Fruit fly (Drosophila melanogaster) whole organism, embryonic: Measurements from ENCODE around the gene IKKbeta.

ENCODE experiments used
- Bgb ChIP-seq: fragments of 200-800 bp; sonication (Bioruptor generic); IDR thresholded peaks from 2 replicates; pipeline ENCODE4 v1.3.6; 2022; ENCODE audit warnings: missing biosample characterization, missing genetic modification characterization; ENCODE audit not compliant: partially characterized antibody
- CG11695 ChIP-seq: fragments of 200-800 bp; sonication (Bioruptor generic); IDR thresholded peaks from 3 replicates; pipeline ENCODE4 v1.3.6; 2022; ENCODE audit warnings: missing biosample characterization, missing genetic modification characterization
- CG12219 ChIP-seq: fragments of 200-800 bp; sonication (Bioruptor generic); optimal IDR thresholded peaks from 3 replicates; lab custom pipeline; 2018; ENCODE audit warnings: missing biosample characterization, mild to moderate bottlenecking, missing genetic modification characterization
- CG1603 ChIP-seq: fragments of 200-800 bp; sonication (Bioruptor generic); optimal IDR thresholded peaks from 2 replicates; lab custom pipeline; 2019; ENCODE audit warnings: missing biosample characterization, mild to moderate bottlenecking, missing genetic modification characterization, moderate library complexity
- CG17385 ChIP-seq: fragments of 200-800 bp; sonication (Bioruptor generic); optimal IDR thresholded peaks from 3 replicates; lab custom pipeline; 2018; ENCODE audit warnings: missing biosample characterization, mild to moderate bottlenecking, missing genetic modification characterization
- CG31224 ChIP-seq: fragments of 200-800 bp; sonication (Bioruptor generic); IDR thresholded peaks from 2 replicates; pipeline ENCODE4 v1.3.6; 2022; ENCODE audit warnings: missing biosample characterization, missing genetic modification characterization
- CG4360 ChIP-seq: fragments of 200-800 bp; sonication (Bioruptor generic); IDR thresholded peaks from 2 replicates; pipeline ENCODE4 v1.3.6; 2022; ENCODE audit warnings: missing biosample characterization, missing genetic modification characterization
- CG4730 ChIP-seq: fragments of 200-800 bp; sonication (Bioruptor generic); IDR thresholded peaks from 2 replicates; pipeline ENCODE4 v1.3.6; 2022; ENCODE audit warnings: missing biosample characterization, missing genetic modification characterization
- CG6689 ChIP-seq: fragments of 200-800 bp; sonication (Bioruptor generic); IDR thresholded peaks from 2 replicates; pipeline ENCODE4 v1.3.6; 2022; ENCODE audit warnings: missing biosample characterization, missing genetic modification characterization
- CG6813 ChIP-seq: fragments of 200-800 bp; sonication (Bioruptor generic); optimal IDR thresholded peaks from 2 replicates; lab custom pipeline; 2017; ENCODE audit warnings: missing biosample characterization, missing genetic modification characterization, mild to moderate bottlenecking, moderate library complexity, missing genetic modification reagents
- CG7372 ChIP-seq: fragments of 200-800 bp; sonication (Bioruptor generic); IDR thresholded peaks from 2 replicates; pipeline ENCODE4 v1.3.6; 2022; ENCODE audit warnings: missing biosample characterization, missing genetic modification characterization
- CG7987 ChIP-seq: fragments of 200-800 bp; sonication (Bioruptor generic); optimal IDR thresholded peaks from 2 replicates; lab custom pipeline; 2018; ENCODE audit warnings: missing biosample characterization, mild to moderate bottlenecking, missing genetic modification characterization, moderate library complexity
- Chrac-16 ChIP-seq: fragments of 200-800 bp; sonication (Bioruptor generic); optimal IDR thresholded peaks from 3 replicates; lab custom pipeline; 2016; ENCODE audit warnings: missing biosample characterization, missing genetic modification characterization
- CkIIα-i1 ChIP-seq: fragments of 200-800 bp; sonication (Bioruptor generic); IDR thresholded peaks from 2 replicates; pipeline ENCODE4 v1.3.6; 2022; ENCODE audit warnings: missing biosample characterization, missing genetic modification characterization
- CoRest ChIP-seq: fragments of 200-800 bp; sonication (Bioruptor generic); optimal IDR thresholded peaks from 3 replicates; lab custom pipeline; 2018; ENCODE audit warnings: missing biosample characterization, mild to moderate bottlenecking, missing genetic modification characterization, moderate library complexity
- CrebB ChIP-seq: fragments of 200-800 bp; sonication (Bioruptor generic); optimal IDR thresholded peaks from 3 replicates; lab custom pipeline; 2018; ENCODE audit warnings: missing biosample characterization, mild to moderate bottlenecking, missing genetic modification characterization
- E2f2 ChIP-seq: fragments of 200-800 bp; sonication (Bioruptor generic); IDR thresholded peaks from 2 replicates; pipeline ENCODE4 v1.3.6; 2022; ENCODE audit warnings: missing biosample characterization, missing genetic modification characterization
- Ets65A ChIP-seq: fragments of 200-800 bp; sonication (Bioruptor generic); peaks from one replicate; lab custom pipeline; 2016; ENCODE audit warnings: missing biosample characterization, missing genetic modification characterization
- Jarid2 ChIP-seq: fragments of 200-800 bp; sonication (Bioruptor generic); optimal IDR thresholded peaks from 3 replicates; lab custom pipeline; 2017; ENCODE audit warnings: mild to moderate bottlenecking, missing biosample characterization, missing genetic modification reagents, missing genetic modification characterization
- Nf-YA ChIP-seq: fragments of 200-800 bp; sonication (Bioruptor generic); IDR thresholded peaks from 2 replicates; pipeline ENCODE4 v1.3.6; 2022; ENCODE audit warnings: missing biosample characterization, missing genetic modification characterization
- NfI ChIP-seq: fragments of 200-800 bp; sonication (Bioruptor generic); optimal IDR thresholded peaks from 3 replicates; lab custom pipeline; 2018; ENCODE audit warnings: missing biosample characterization, mild to moderate bottlenecking, missing genetic modification characterization, moderate library complexity
- Pdp1 ChIP-seq, 2 experiments: fragments of 200-800 bp; sonication (Bioruptor generic); optimal IDR thresholded peaks; 3 replicates each; lab custom pipeline; 2016; ENCODE audit warnings: missing biosample characterization in 2 of 2, missing genetic modification characterization in 2 of 2, mild to moderate bottlenecking in 1 of 2, moderate library complexity in 1 of 2
- Sox102F ChIP-seq: fragments of 200-800 bp; sonication (Bioruptor generic); optimal IDR thresholded peaks from 2 replicates; lab custom pipeline; 2018; ENCODE audit warnings: missing biosample characterization, mild to moderate bottlenecking, missing genetic modification characterization, moderate library complexity
- Trl ChIP-seq, 3 experiments: fragments of >200 bp in 2 of 3; fragments of 200-800 bp in 1 of 3; sonication (Bioruptor generic) in 1 of 3; optimal IDR thresholded peaks; 2 replicates in 1 of 3; 3 replicates in 2 of 3; lab custom pipeline; 2016 to 2017; ENCODE audit warnings: missing biosample characterization in 1 of 3, missing genetic modification characterization in 1 of 3
- Vsx1 ChIP-seq: fragments of 200-800 bp; sonication (Bioruptor generic); optimal IDR thresholded peaks from 2 replicates; lab custom pipeline; 2017; ENCODE audit warnings: missing biosample characterization, mild to moderate bottlenecking, missing genetic modification characterization, missing genetic modification reagents
- ac ChIP-seq: fragments of 200-800 bp; sonication (Bioruptor generic); optimal IDR thresholded peaks from 3 replicates; lab custom pipeline; 2017; ENCODE audit warnings: missing biosample characterization, mild to moderate bottlenecking, missing genetic modification characterization
- cg ChIP-seq: fragments of 200-800 bp; sonication (Bioruptor generic); optimal IDR thresholded peaks from 3 replicates; lab custom pipeline; 2019; ENCODE audit warnings: missing biosample characterization, mild to moderate bottlenecking, missing genetic modification characterization, moderate library complexity
- chn ChIP-seq: fragments of 200-800 bp; sonication (Bioruptor generic); optimal IDR thresholded peaks from 2 replicates; lab custom pipeline; 2016; ENCODE audit warnings: missing biosample characterization, missing genetic modification characterization
- ewg ChIP-seq: fragments of 200-800 bp; sonication (Bioruptor generic); optimal IDR thresholded peaks from 3 replicates; lab custom pipeline; 2017; ENCODE audit warnings: mild to moderate bottlenecking, missing biosample characterization, missing genetic modification reagents, missing genetic modification characterization
- gfzf ChIP-seq: fragments of 200-800 bp; sonication (Bioruptor generic); optimal IDR thresholded peaks from 2 replicates; lab custom pipeline; 2016; ENCODE audit warnings: missing biosample characterization, mild to moderate bottlenecking, missing genetic modification characterization, moderate library complexity
- grn ChIP-seq: fragments of 200-800 bp; sonication (Bioruptor generic); optimal IDR thresholded peaks from 3 replicates; lab custom pipeline; 2017; ENCODE audit warnings: missing biosample characterization, missing genetic modification characterization
- gsb-n ChIP-seq: fragments of 200-800 bp; sonication (Bioruptor generic); optimal IDR thresholded peaks from 3 replicates; lab custom pipeline; 2018; ENCODE audit warnings: missing biosample characterization, mild to moderate bottlenecking, missing genetic modification characterization
- hbn ChIP-seq: fragments of 200-800 bp; sonication (Bioruptor generic); IDR thresholded peaks from 2 replicates; pipeline ENCODE4 v1.3.6; 2022; ENCODE audit warnings: missing biosample characterization, missing genetic modification characterization; ENCODE audit not compliant: partially characterized antibody
- lov ChIP-seq, 2 experiments: fragments of 200-800 bp in 1 of 2; fragments of >200 bp in 1 of 2; sonication (Bioruptor generic) in 1 of 2; IDR thresholded peaks in 1 of 2; optimal IDR thresholded peaks in 1 of 2; 2 replicates in 1 of 2; 3 replicates in 1 of 2; pipeline versions ENCODE4 v1.3.6 to Lab custom; 2017 to 2022; ENCODE audit warnings: missing biosample characterization in 1 of 2, missing genetic modification characterization in 1 of 2
- nmo ChIP-seq: fragments of 200-800 bp; sonication (Bioruptor generic); optimal IDR thresholded peaks from 2 replicates; lab custom pipeline; 2018; ENCODE audit warnings: missing biosample characterization, mild to moderate bottlenecking, missing genetic modification characterization, moderate library complexity
- odd ChIP-seq: fragments of 200-800 bp; sonication (Bioruptor generic); optimal IDR thresholded peaks from 2 replicates; lab custom pipeline; 2017; ENCODE audit warnings: missing biosample characterization, mild to moderate bottlenecking, missing genetic modification characterization
- phol ChIP-seq: fragments of 200-800 bp; sonication (Bioruptor generic); optimal IDR thresholded peaks from 3 replicates; lab custom pipeline; 2018; ENCODE audit warnings: missing biosample characterization, mild to moderate bottlenecking, missing genetic modification characterization, moderate library complexity
- pros ChIP-seq: fragments of 200-800 bp; sonication (Bioruptor generic); optimal IDR thresholded peaks from 3 replicates; lab custom pipeline; 2019; ENCODE audit warnings: missing biosample characterization, mild to moderate bottlenecking, missing genetic modification characterization, moderate library complexity
- seq ChIP-seq: fragments of 200-800 bp; sonication (Bioruptor generic); IDR thresholded peaks from 2 replicates; pipeline ENCODE4 v1.3.6; 2022; ENCODE audit warnings: missing biosample characterization, missing genetic modification characterization
- sna ChIP-seq: fragments of 200-800 bp; sonication (Bioruptor generic); IDR thresholded peaks from 2 replicates; pipeline ENCODE4 v1.3.6; 2022; ENCODE audit warnings: missing biosample characterization, missing genetic modification characterization; ENCODE audit not compliant: partially characterized antibody
- so ChIP-seq: fragments of 200-800 bp; sonication (Bioruptor generic); IDR thresholded peaks from 3 replicates; pipeline ENCODE4 v1.3.6; 2022; ENCODE audit warnings: missing biosample characterization, missing genetic modification characterization
- tap ChIP-seq: fragments of 200-800 bp; optimal IDR thresholded peaks from 3 replicates; lab custom pipeline; 2019; ENCODE audit warnings: missing biosample characterization, mild to moderate bottlenecking, missing genetic modification characterization, moderate library complexity
- twi ChIP-seq: fragments of 200-800 bp; optimal IDR thresholded peaks from 2 replicates; lab custom pipeline; 2019; ENCODE audit warnings: missing biosample characterization, mild to moderate bottlenecking, missing genetic modification characterization, moderate library complexity
- unc-4 ChIP-seq: fragments of 200-800 bp; sonication (Bioruptor generic); IDR thresholded peaks from 2 replicates; pipeline ENCODE4 v1.3.6; 2022; ENCODE audit warnings: missing biosample characterization, missing genetic modification characterization; ENCODE audit not compliant: partially characterized antibody
- zen ChIP-seq: fragments of 200-800 bp; sonication (Bioruptor generic); optimal IDR thresholded peaks from 3 replicates; lab custom pipeline; 2018; ENCODE audit warnings: missing biosample characterization, mild to moderate bottlenecking, missing genetic modification characterization, moderate library complexity
- zen2 ChIP-seq: fragments of 200-800 bp; sonication (Bioruptor generic); IDR thresholded peaks from 3 replicates; pipeline ENCODE4 v1.3.6; 2022; ENCODE audit warnings: missing biosample characterization, missing genetic modification characterization; ENCODE audit not compliant: partially characterized antibody

The IKKbeta gene

dm6 chr3R:16025587-16026223 is 23.5 kb downstream of the IKKbeta start, which contains the start of gene pnr (continued):
- TF ChIP-seq phol (tag; lab: Kevin White, UChicago) (peak; percentile 64), nmo (GFP tag; lab: Kevin White, UChicago) (peak; percentile 50), CG11695 (GFP tag; lab: Robert Waterston, UW) (0 out of 3 replicates have a peak, but pooled peaks have one; percentile 9), Sox102F (GFP tag; lab: Kevin White, UChicago) (no peak), NfI (no peak), gsb-n (peak; percentile 37), CG17385 (peak; percentile 18), Bgb (GFP tag; lab: Robert Waterston, UW) (peak; percentile 46; the same call in 1 of the 2 replicates), Vsx1 (peak; percentile 32), Pdp1 (GFP tag; optimal IDR thresholded peaks at IDR 0.05; lab: Kevin White, UChicago) (peak in 1 of 2 experiments; percentile 86), CG6813 (GFP tag; lab: Kevin White, UChicago) (peak; percentile 25), CG7372 (GFP tag; lab: Robert Waterston, UW) (peak; percentile 94), Jarid2 (GFP tag; lab: Kevin White, UChicago) (peak; percentile 68), lov (optimal IDR thresholded peaks at IDR 0.05; lab: Kevin White, UChicago) (no peak), lov (GFP tag; IDR thresholded peaks at IDR 0.05; lab: Robert Waterston, UW) (0 out of 3 replicates have a peak, but pooled peaks have one; percentile 29), Trl (optimal IDR thresholded peaks at IDR 0.05; lab: Kevin White, UChicago) (peak; percentile 85), Trl (GFP tag; optimal IDR thresholded peaks at IDR 0.05; lab: Kevin White, UChicago) (peak; percentile 50), pros (GFP tag; lab: Kevin White, UChicago) (peak; percentile 33), ac (GFP tag; lab: Kevin White, UChicago) (no peak), odd (GFP tag; lab: Kevin White, UChicago) (peak; percentile 23), gfzf (GFP tag; lab: Kevin White, UChicago) (peak; percentile 5), CG31224 (no peak), Nf-YA (GFP tag; lab: Robert Waterston, UW) (peak; percentile 95), Chrac-16 (GFP tag; lab: Kevin White, UChicago) (no peak), ewg (GFP tag; lab: Kevin White, UChicago) (peak; percentile 79), Ets65A (GFP tag; lab: Kevin White, UChicago) (peak; percentile 40), CG6689 (GFP tag; lab: Robert Waterston, UW) (0 out of 2 replicates have a peak, but pooled peaks have one; percentile 20), zen2 (GFP tag; lab: Robert Waterston, UW) (peak; percentile 48; the same call in 1 of the 3 replicates), E2f2 (peak; percentile 24; the same call in 1 of the 2 replicates), CG4360 (GFP tag; lab: Robert Waterston, UW) (peak; percentile 67), CoRest (tag; lab: Kevin White, UChicago) (peak; percentile 74), sna (peak; percentile 39; the same call in 1 of the 2 replicates), CkIIα-i1 (no peak), twi (tag; lab: Kevin White, UChicago) (peak; percentile 27), CG12219 (GFP tag; lab: Kevin White, UChicago) (peak; percentile 20), grn (GFP tag; lab: Kevin White, UChicago) (peak; percentile 98), chn (GFP tag; lab: Kevin White, UChicago) (peak; percentile 33), so (GFP tag; lab: Robert Waterston, UW) (no peak; the same call in 2 of the 3 replicates), cg (GFP tag; lab: Kevin White, UChicago) (peak; percentile 99), tap (no peak), CG1603 (peak; percentile 19), CG7987 (GFP tag; lab: Kevin White, UChicago) (peak; percentile 16), CrebB (tag; lab: Kevin White, UChicago) (peak; percentile 45), CG4730 (GFP tag; lab: Robert Waterston, UW) (peak; percentile 28; the same call in 1 of the 2 replicates), hbn (GFP tag; lab: Robert Waterston, UW) (peak; percentile 30; the same call in 1 of the 2 replicates), seq (GFP tag; lab: Robert Waterston, UW) (peak; percentile 63; the same call in 1 of the 2 replicates), zen (peak; percentile 8), unc-4 (peak; percentile 50)
